Worm (Caenorhabditis elegans) whole organism, early embryonic: ENCODE results near the gene F35H12.6.

Experiments
- B0310.2 ChIP-seq: sonication (generic microtip); optimal IDR thresholded peaks from 2 replicates; lab custom pipeline; 2016; ENCODE audit warnings: mild to moderate bottlenecking, missing genetic modification characterization, missing compliant biosample characterization
- ama-1 ChIP-seq: fragments of 150-350 bp; optimal IDR thresholded peaks from 2 replicates; lab custom pipeline; 2014
- ceh-36 ChIP-seq: sonication (generic microtip); optimal IDR thresholded peaks from 2 replicates; lab custom pipeline; 2016; ENCODE audit warnings: missing genetic modification characterization, inconsistent platforms, missing compliant biosample characterization
- hmbx-1 ChIP-seq: sonication (generic microtip); optimal IDR thresholded peaks from 2 replicates; lab custom pipeline; 2016; ENCODE audit warnings: mild to moderate bottlenecking, missing genetic modification characterization, missing compliant biosample characterization
- hmg-4 ChIP-seq: fragments of 200-800 bp; sonication (Bioruptor generic); optimal IDR thresholded peaks from 2 replicates; lab custom pipeline; 2018; ENCODE audit warnings: mild to moderate bottlenecking, missing genetic modification characterization, missing compliant biosample characterization

DNA sequence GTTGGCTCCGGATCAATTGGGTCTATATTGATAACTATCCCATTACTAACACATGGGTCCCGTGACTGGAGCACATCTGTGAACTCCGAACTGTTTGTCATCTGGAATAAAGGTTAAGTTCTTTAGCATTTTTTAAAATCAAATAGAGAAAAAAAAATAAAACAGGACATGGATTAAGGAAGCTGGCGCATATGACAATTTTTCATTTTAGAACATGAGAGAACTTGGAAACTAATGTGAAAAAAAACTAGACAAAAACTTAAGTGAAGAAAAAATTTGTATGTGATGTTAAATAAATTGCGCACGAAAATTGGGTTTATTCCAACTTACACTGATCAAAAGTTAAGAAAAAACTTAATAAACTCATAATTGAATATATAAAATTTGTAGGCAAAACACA is 35.7 kb downstream of the F35H12.6 start, which contains the start of gene sms-2:
- TF ChIP-seq hmbx-1 (tag; lab: Kevin White, UChicago) (no peak), B0310.2 (tag; lab: Kevin White, UChicago) (no peak), ama-1 (no peak), hmg-4 (GFP tag; lab: Kevin White, UChicago) (no peak), ceh-36 (tag; lab: Kevin White, UChicago) (no peak)
